Worm (Caenorhabditis elegans): Measurements from ENCODE around the gene K06G5.3.

The K06G5.3 gene

ce11 chrX:14182514-14182913, 40.5 kb downstream of the K06G5.3 start:
- TF ChIP-seq Y67H2A.10 (GFP tag; conservative IDR thresholded peaks at IDR 0.05) = no peak
- TF ChIP-seq repo-1 (tag; optimal IDR thresholded peaks at IDR 0.05) = no peak
- no peak for TF ChIP-seq lag-1 (GFP tag; IDR thresholded peaks at IDR 0.05)
- no peak for TF ChIP-seq ztf-3 (GFP tag; optimal IDR thresholded peaks at IDR 0.05)
- no peak for TF ChIP-seq hmg-20 (GFP tag; IDR thresholded peaks at IDR 0.05)
- no peak for TF ChIP-seq him-1 (tag; optimal IDR thresholded peaks at IDR 0.05)
- TF ChIP-seq Y53F4B.3 (GFP tag; IDR thresholded peaks at IDR 0.05) = no peak
- no peak for TF ChIP-seq sea-2 (GFP tag; IDR thresholded peaks at IDR 0.05)
- TF ChIP-seq unc-130 (GFP tag; optimal IDR thresholded peaks at IDR 0.05) = no peak
- no peak for TF ChIP-seq fkh-3 (tag; optimal IDR thresholded peaks at IDR 0.05)
- TF ChIP-seq ceh-100 (GFP tag; IDR thresholded peaks at IDR 0.05) = no peak
- TF ChIP-seq dpff-1 (tag; optimal IDR thresholded peaks at IDR 0.05) = no peak
- TF ChIP-seq C17E4.6 (GFP tag; IDR thresholded peaks at IDR 0.05) = no peak
- no peak for TF ChIP-seq K11D2.4 (GFP tag; IDR thresholded peaks at IDR 0.05)
- no peak for TF ChIP-seq ama-1 (optimal IDR thresholded peaks at IDR 0.05)
- TF ChIP-seq ama-1 (GFP tag; optimal IDR thresholded peaks at IDR 0.05) = no peak
- no peak for TF ChIP-seq Y95B8A.8 (GFP tag; IDR thresholded peaks at IDR 0.05)
- no peak for TF ChIP-seq F22D6.2 (tag; optimal IDR thresholded peaks at IDR 0.05)
- no peak for TF ChIP-seq B0261.1 (tag; optimal IDR thresholded peaks at IDR 0.05)
- no peak for TF ChIP-seq athp-1 (tag; optimal IDR thresholded peaks at IDR 0.05)

ce11 chrX:14180151-14180550, 42.9 kb downstream of the K06G5.3 start, which contains the start of gene C37E2.3:
C37E2.3 (plus strand) TSS chrX:14180451.
- TF ChIP-seq Y95B8A.8 (GFP tag; IDR thresholded peaks at IDR 0.05) = no peak
- TF ChIP-seq chd-7 (tag; optimal IDR thresholded peaks at IDR 0.05) = no peak
- TF ChIP-seq ceh-27 (GFP tag; optimal IDR thresholded peaks at IDR 0.05) = no peak
- TF ChIP-seq lin-54 (GFP tag; optimal IDR thresholded peaks at IDR 0.05) = no peak
- no peak for TF ChIP-seq T26A5.8 (tag; optimal IDR thresholded peaks at IDR 0.05)
- TF ChIP-seq snpc-1.1 (tag; optimal IDR thresholded peaks at IDR 0.05; ENCODE audit: insufficient read depth) = no peak
- no peak for TF ChIP-seq aptf-3 (GFP tag; IDR thresholded peaks at IDR 0.05)
- no peak for TF ChIP-seq somi-1 (GFP tag; optimal IDR thresholded peaks at IDR 0.05)
- TF ChIP-seq Y67H2A.10 (GFP tag; conservative IDR thresholded peaks at IDR 0.05) = no peak
- no peak for TF ChIP-seq madf-6 (GFP tag; IDR thresholded peaks at IDR 0.05)
- TF ChIP-seq nhr-80 (tag; optimal IDR thresholded peaks at IDR 0.05) = no peak
- no peak for TF ChIP-seq ztf-28 (GFP tag; IDR thresholded peaks at IDR 0.05)
- TF ChIP-seq ceh-58 (GFP tag; IDR thresholded peaks at IDR 0.05) = no peak
- TF ChIP-seq ztf-6 (GFP tag; IDR thresholded peaks at IDR 0.05) = no peak
- TF ChIP-seq dpl-1 (GFP tag; optimal IDR thresholded peaks at IDR 0.05) = no peak
- no peak for TF ChIP-seq ets-4 (GFP tag; optimal IDR thresholded peaks at IDR 0.05)
- no peak for TF ChIP-seq nhr-90 (tag; optimal IDR thresholded peaks at IDR 0.05)
- no peak for TF ChIP-seq C06A6.2 (GFP tag; conservative IDR thresholded peaks at IDR 0.05)

ce11 chrX:14179488-14179887, 43.6 kb downstream of the K06G5.3 start:
- no peak for TF ChIP-seq dox-1 (GFP tag; IDR thresholded peaks at IDR 0.05)
- TF ChIP-seq Y95B8A.8 (GFP tag; IDR thresholded peaks at IDR 0.05) = no peak
- no peak for TF ChIP-seq F39B2.1 (GFP tag; IDR thresholded peaks at IDR 0.05)
- no peak for TF ChIP-seq D2030.7 (GFP tag; IDR thresholded peaks at IDR 0.05)
- no peak for TF ChIP-seq mcd-1 (GFP tag; IDR thresholded peaks at IDR 0.05)
- TF ChIP-seq F49E8.2 (tag; optimal IDR thresholded peaks at IDR 0.05; ENCODE audit: insufficient read depth) = no peak
- no peak for TF ChIP-seq T07F8.4 (tag; optimal IDR thresholded peaks at IDR 0.05)
- no peak for TF ChIP-seq rec-8 (tag; optimal IDR thresholded peaks at IDR 0.05)
- TF ChIP-seq F22D6.2 (tag; optimal IDR thresholded peaks at IDR 0.05) = no peak
- TF ChIP-seq nhr-120 (GFP tag; IDR thresholded peaks at IDR 0.05) = no peak
- no peak for TF ChIP-seq let-526 (GFP tag; IDR thresholded peaks at IDR 0.05)
- no peak for TF ChIP-seq ceh-27 (GFP tag; optimal IDR thresholded peaks at IDR 0.05)
- no peak for TF ChIP-seq akir-1 (GFP tag; optimal IDR thresholded peaks at IDR 0.05)
- TF ChIP-seq B0019.2 (GFP tag; conservative IDR thresholded peaks at IDR 0.05) = no peak
- TF ChIP-seq madf-6 (GFP tag; IDR thresholded peaks at IDR 0.05) = no peak
- TF ChIP-seq hsf-1 (GFP tag; IDR thresholded peaks at IDR 0.05) = no peak
- TF ChIP-seq hlh-12 (tag; optimal IDR thresholded peaks at IDR 0.05) = no peak
- TF ChIP-seq ccch-3 (GFP tag; optimal IDR thresholded peaks at IDR 0.05) = no peak
- TF ChIP-seq repo-1 (tag; optimal IDR thresholded peaks at IDR 0.05) = no peak

Measured in whole organism, young adult.